Fruit fly (Drosophila melanogaster) whole organism, prepupa: ENCODE data around the gene CG33296.
"Not testable (repeated sequence)": the region's sequence is repeated elsewhere in the genome, so short reads cannot be mapped to it uniquely, and the experiment has no call there.

Experiments
- Blimp-1 ChIP-seq: fragments of 200-800 bp; sonication (Bioruptor generic); optimal IDR thresholded peaks from 3 replicates; lab custom pipeline; 2017; ENCODE audit warnings: missing biosample characterization, missing genetic modification characterization, mild to moderate bottlenecking, moderate library complexity, missing genetic modification reagents
- CG10669 ChIP-seq: fragments of 200-800 bp; sonication (Bioruptor generic); optimal IDR thresholded peaks from 3 replicates; lab custom pipeline; 2018; ENCODE audit warnings: missing biosample characterization, mild to moderate bottlenecking, missing genetic modification characterization, moderate library complexity
- CG11762 ChIP-seq: fragments of 200-800 bp; sonication (Bioruptor generic); optimal IDR thresholded peaks from 3 replicates; lab custom pipeline; 2016; ENCODE audit warnings: missing biosample characterization, missing genetic modification characterization; ENCODE audit not compliant: insufficient read depth
- CG15336 ChIP-seq: fragments of 200-800 bp; sonication (Bioruptor generic); IDR thresholded peaks from 2 replicates; pipeline ENCODE4 v1.3.6; 2022; ENCODE audit warnings: missing biosample characterization, missing genetic modification characterization
- CG16779 ChIP-seq: fragments of 200-800 bp; sonication (Bioruptor generic); optimal IDR thresholded peaks from 3 replicates; lab custom pipeline; 2017; ENCODE audit warnings: missing biosample characterization, mild to moderate bottlenecking, missing genetic modification characterization
- CG6163 ChIP-seq: fragments of 200-800 bp; sonication (Bioruptor generic); IDR thresholded peaks from 3 replicates; pipeline ENCODE4 v1.3.6; 2022; ENCODE audit warnings: missing biosample characterization, missing genetic modification characterization
- CG6276 ChIP-seq: fragments of 200-800 bp; sonication (Bioruptor generic); optimal IDR thresholded peaks from 2 replicates; lab custom pipeline; 2017; ENCODE audit warnings: missing biosample characterization, mild to moderate bottlenecking, missing genetic modification characterization
- CG6792 ChIP-seq: fragments of 200-800 bp; sonication (Bioruptor generic); optimal IDR thresholded peaks from 3 replicates; lab custom pipeline; 2016; ENCODE audit warnings: missing biosample characterization, missing genetic modification characterization
- CG6854 ChIP-seq: fragments of 200-800 bp; sonication (Bioruptor generic); optimal IDR thresholded peaks from 2 replicates; lab custom pipeline; 2017; ENCODE audit warnings: missing biosample characterization, mild to moderate bottlenecking, missing genetic modification characterization
- CG7368 ChIP-seq: fragments of 200-800 bp; sonication (Bioruptor generic); optimal IDR thresholded peaks from 3 replicates; lab custom pipeline; 2016; ENCODE audit warnings: missing biosample characterization, missing genetic modification characterization
- CG8119 ChIP-seq: fragments of 200-800 bp; sonication (Bioruptor generic); IDR thresholded peaks from 3 replicates; pipeline ENCODE4 v1.3.6; 2022; ENCODE audit warnings: missing biosample characterization, missing genetic modification characterization
- CG8632 ChIP-seq: fragments of 200-800 bp; sonication (Bioruptor generic); optimal IDR thresholded peaks from 3 replicates; lab custom pipeline; 2016; ENCODE audit warnings: missing biosample characterization, missing genetic modification characterization
- CG9139 ChIP-seq: fragments of 200-800 bp; sonication (Bioruptor generic); optimal IDR thresholded peaks from 3 replicates; lab custom pipeline; 2017; ENCODE audit warnings: missing biosample characterization, mild to moderate bottlenecking, missing genetic modification characterization
- Ets96B ChIP-seq: fragments of 200-800 bp; optimal IDR thresholded peaks from 2 replicates; lab custom pipeline; 2019; ENCODE audit warnings: missing biosample characterization, mild to moderate bottlenecking, missing genetic modification characterization, moderate library complexity
- Gug ChIP-seq: fragments of 200-800 bp; sonication (Bioruptor generic); IDR thresholded peaks from 2 replicates; pipeline ENCODE4 v1.3.6; 2022; ENCODE audit warnings: missing biosample characterization, missing genetic modification characterization
- Hr4 ChIP-seq: fragments of 200-800 bp; sonication (Bioruptor generic); optimal IDR thresholded peaks from 3 replicates; lab custom pipeline; 2016; ENCODE audit warnings: missing biosample characterization, missing genetic modification characterization
- Lpt ChIP-seq: fragments of 200-800 bp; sonication (Bioruptor generic); optimal IDR thresholded peaks from 3 replicates; lab custom pipeline; 2016; ENCODE audit warnings: missing biosample characterization, missing genetic modification characterization
- Smox ChIP-seq: fragments of 200-800 bp; sonication (Bioruptor generic); optimal IDR thresholded peaks from 3 replicates; lab custom pipeline; 2016; ENCODE audit warnings: missing biosample characterization, missing genetic modification characterization
- Sox102F ChIP-seq: fragments of 200-800 bp; sonication (Bioruptor generic); optimal IDR thresholded peaks from 2 replicates; lab custom pipeline; 2016; ENCODE audit warnings: missing biosample characterization, mild to moderate bottlenecking, missing genetic modification characterization
- Sox14 ChIP-seq: fragments of 200-800 bp; sonication (Bioruptor generic); optimal IDR thresholded peaks from 3 replicates; lab custom pipeline; 2016; ENCODE audit warnings: missing biosample characterization, missing genetic modification characterization
- Sox15 ChIP-seq: fragments of 200-800 bp; sonication (Bioruptor generic); optimal IDR thresholded peaks from 3 replicates; lab custom pipeline; 2016; ENCODE audit warnings: missing biosample characterization, missing genetic modification characterization
- acj6 ChIP-seq: fragments of 200-800 bp; sonication (Bioruptor generic); optimal IDR thresholded peaks from 3 replicates; lab custom pipeline; 2016; ENCODE audit warnings: missing biosample characterization, missing genetic modification characterization
- cyc ChIP-seq: fragments of 200-800 bp; sonication (Bioruptor generic); optimal IDR thresholded peaks from 3 replicates; lab custom pipeline; 2016; ENCODE audit warnings: missing biosample characterization, missing genetic modification characterization
- eg ChIP-seq: fragments of 200-800 bp; sonication (Bioruptor generic); IDR thresholded peaks from 3 replicates; pipeline ENCODE4 v1.3.6; 2022; ENCODE audit warnings: missing biosample characterization, missing genetic modification characterization
- esn ChIP-seq: fragments of 200-800 bp; sonication (Bioruptor generic); optimal IDR thresholded peaks from 2 replicates; lab custom pipeline; 2016; ENCODE audit warnings: missing biosample characterization, mild to moderate bottlenecking, missing genetic modification characterization, moderate library complexity
- fd59A ChIP-seq: fragments of 200-800 bp; sonication (Bioruptor generic); optimal IDR thresholded peaks from 2 replicates; lab custom pipeline; 2017; ENCODE audit warnings: missing biosample characterization, mild to moderate bottlenecking, missing genetic modification characterization, missing genetic modification reagents
- fd85E ChIP-seq: fragments of 200-800 bp; sonication (Bioruptor generic); optimal IDR thresholded peaks from 3 replicates; lab custom pipeline; 2016; ENCODE audit warnings: missing biosample characterization, missing genetic modification characterization
- fkh ChIP-seq: fragments of 200-800 bp; sonication (Bioruptor generic); optimal IDR thresholded peaks from 3 replicates; lab custom pipeline; 2017; ENCODE audit warnings: missing biosample characterization, mild to moderate bottlenecking, missing genetic modification characterization, moderate library complexity
- lz ChIP-seq: fragments of 200-800 bp; sonication (Bioruptor generic); optimal IDR thresholded peaks from 3 replicates; lab custom pipeline; 2016; ENCODE audit warnings: missing biosample characterization, missing genetic modification characterization
- net ChIP-seq: fragments of 200-800 bp; sonication (Bioruptor generic); optimal IDR thresholded peaks from 3 replicates; lab custom pipeline; 2016; ENCODE audit warnings: missing biosample characterization, missing genetic modification characterization
- salr ChIP-seq, 2 experiments: fragments of 200-800 bp; sonication (Bioruptor generic); optimal IDR thresholded peaks; 3 replicates each; lab custom pipeline; 2016 to 2018; ENCODE audit warnings: missing biosample characterization in 2 of 2, missing genetic modification characterization in 2 of 2, mild to moderate bottlenecking in 1 of 2
- spab ChIP-seq: fragments of 200-800 bp; sonication (Bioruptor generic); optimal IDR thresholded peaks from 2 replicates; lab custom pipeline; 2017; ENCODE audit warnings: missing biosample characterization, mild to moderate bottlenecking, missing genetic modification characterization, missing genetic modification reagents
- svp ChIP-seq: fragments of 200-800 bp; sonication (Bioruptor generic); peaks from one replicate; lab custom pipeline; 2016; ENCODE audit warnings: missing biosample characterization, missing genetic modification characterization
- topi ChIP-seq: fragments of 200-800 bp; sonication (Bioruptor generic); optimal IDR thresholded peaks from 3 replicates; lab custom pipeline; 2016; ENCODE audit warnings: missing biosample characterization, missing genetic modification characterization

CG33296 gene

dm6 chr2L:7746975-7747374, 30.5 kb upstream of the CG33296 start, which contains the start of gene ATPsynGL:
Gene ATPsynGL, plus strand, starts transcription at chr2L:7747275.
- no peak for TF ChIP-seq lz (GFP tag; lab: Kevin White, UChicago)
- TF ChIP-seq CG8632 (GFP tag; lab: Kevin White, UChicago), result no peak
- no peak for TF ChIP-seq fd85E
- TF ChIP-seq Ets96B (tag; lab: Kevin White, UChicago), result no peak
- TF ChIP-seq CG8119 (GFP tag; lab: Robert Waterston, UW), result no peak
- no peak for TF ChIP-seq cyc
- TF ChIP-seq CG6276, result no peak
- TF ChIP-seq Gug (GFP tag; lab: Robert Waterston, UW), result no peak
- TF ChIP-seq Smox, result no peak

- TF ChIP-seq CG6854 (GFP tag; lab: Kevin White, UChicago), result no peak
- no peak for TF ChIP-seq CG15336 (GFP tag; lab: Robert Waterston, UW)
- no peak for TF ChIP-seq CG9139 (GFP tag; lab: Kevin White, UChicago)
- no peak for TF ChIP-seq eg (GFP tag; lab: Robert Waterston, UW)
- no peak for TF ChIP-seq Sox15 (GFP tag; lab: Kevin White, UChicago)
- no peak for TF ChIP-seq CG6792 (GFP tag; lab: Kevin White, UChicago)
- no peak for TF ChIP-seq Sox102F (GFP tag; lab: Kevin White, UChicago)
- no peak for TF ChIP-seq lz (GFP tag; lab: Kevin White, UChicago)
- no peak for TF ChIP-seq CG7368
- no peak for TF ChIP-seq spab (GFP tag; lab: Kevin White, UChicago)
- no peak for TF ChIP-seq CG6163 (GFP tag; lab: Robert Waterston, UW)
- TF ChIP-seq svp (GFP tag; lab: Kevin White, UChicago), result no peak
These were observed 28.3 kb upstream of the CG33296 start, which contains the start of gene CG7214 for dm6 chr2L:7744739-7745138. Gene CG7214, minus strand, starts transcription at chr2L:7744839.

- TF ChIP-seq CG9139 (GFP tag; lab: Kevin White, UChicago), result no peak
- no peak for TF ChIP-seq CG7368
- TF ChIP-seq Sox14 (GFP tag; lab: Kevin White, UChicago), result no peak
- TF ChIP-seq CG16779, result no peak
- no peak for TF ChIP-seq salr (GFP tag; optimal IDR thresholded peaks at IDR 0.05; lab: Kevin White, UChicago)
These were observed 27.8 kb upstream of the CG33296 start for dm6 chr2L:7744208-7744607.

dm6 chr2L:7741437-7741836, 25.0 kb upstream of the CG33296 start, which contains the start of gene Acp1:
Gene Acp1, minus strand, starts transcription at chr2L:7741537.
- TF ChIP-seq CG10669 (GFP tag; lab: Kevin White, UChicago) (no peak), Hr4 (GFP tag; lab: Kevin White, UChicago) (no peak), topi (GFP tag; lab: Kevin White, UChicago) (no peak), net (GFP tag; lab: Kevin White, UChicago) (no peak), CG8119 (GFP tag; lab: Robert Waterston, UW) (no peak), fkh (GFP tag; lab: Kevin White, UChicago) (no peak), acj6 (GFP tag; lab: Kevin White, UChicago) (no peak)

dm6 chr2L:7738709-7739108, 22.3 kb upstream of the CG33296 start, which contains the start of gene CG31904:
Gene CG31904, minus strand, starts transcription at chr2L:7738809.
- TF ChIP-seq Blimp-1 (GFP tag; lab: Kevin White, UChicago); CG11762 (GFP tag; lab: Kevin White, UChicago); Lpt: not testable (repeated sequence)

- TF ChIP-seq CG6163 (GFP tag; lab: Robert Waterston, UW); esn (GFP tag; lab: Kevin White, UChicago); fd59A (GFP tag; lab: Kevin White, UChicago): not testable (repeated sequence)
These were observed 16.1 kb upstream of the CG33296 start, which contains the start of gene CG13796 for dm6 chr2L:7732570-7732969. Gene CG13796, minus strand, starts transcription at chr2L:7732670.
